Fruit fly (Drosophila melanogaster): ENCODE results near the gene CG4880.

- TF ChIP-seq EcR (GFP tag; optimal IDR thresholded peaks at IDR 0.05) (no peak), usp (GFP tag; optimal IDR thresholded peaks at IDR 0.05) (no peak), psq (optimal IDR thresholded peaks at IDR 0.05) (no peak), CG8478 (optimal IDR thresholded peaks at IDR 0.05) (no peak), pan (optimal IDR thresholded peaks at IDR 0.05) (no peak), Dll (optimal IDR thresholded peaks at IDR 0.05) (no peak)
Measured at dm6 chrX:16854746-16855145, 31.9 kb upstream of the CG4880 start.

Measured in whole organism.